Worm (Caenorhabditis elegans) whole organism, mixed stage, embryonic: ENCODE data around the gene ZK418.13.

Experiments
- M03D4.4 ChIP-seq: sonication (generic microtip); optimal IDR thresholded peaks from 2 replicates; lab custom pipeline; 2017; ENCODE audit warnings: mild to moderate bottlenecking, missing genetic modification characterization, missing compliant biosample characterization
- bed-3 ChIP-seq: fragments of 200-800 bp; sonication (Bioruptor generic); optimal IDR thresholded peaks from 3 replicates; lab custom pipeline; 2018; ENCODE audit warnings: mild to moderate bottlenecking, missing genetic modification characterization, moderate library complexity, missing compliant biosample characterization
- blmp-1 ChIP-seq: fragments of 150-350 bp; optimal IDR thresholded peaks from 2 replicates; lab custom pipeline; 2014; ENCODE audit warnings: missing biosample characterization, missing genetic modification characterization
- ceh-39 ChIP-seq: fragments of 150-350 bp; optimal IDR thresholded peaks from 2 replicates; lab custom pipeline; 2014; ENCODE audit warnings: missing biosample characterization, missing genetic modification characterization
- ceh-83 ChIP-seq: fragments of 200-800 bp; sonication (Bioruptor generic); optimal IDR thresholded peaks from 2 replicates; lab custom pipeline; 2018; ENCODE audit warnings: mild to moderate bottlenecking, missing genetic modification characterization, missing compliant biosample characterization
- ces-1 ChIP-seq: fragments of 150-350 bp; optimal IDR thresholded peaks from 2 replicates; lab custom pipeline; 2014; ENCODE audit warnings: missing biosample characterization, missing genetic modification reagents, missing genetic modification characterization
- cnd-1 ChIP-seq: fragments of 200-800 bp; sonication (Bioruptor generic); optimal IDR thresholded peaks from 2 replicates; lab custom pipeline; 2018; ENCODE audit warnings: mild to moderate bottlenecking, missing genetic modification characterization, missing compliant biosample characterization
- drap-1 ChIP-seq: fragments of 200-800 bp; sonication (Bioruptor generic); optimal IDR thresholded peaks from 3 replicates; lab custom pipeline; 2018; ENCODE audit warnings: mild to moderate bottlenecking, missing genetic modification characterization, missing compliant biosample characterization
- elt-1 ChIP-seq: sonication (generic microtip); optimal IDR thresholded peaks from 2 replicates; lab custom pipeline; 2017; ENCODE audit warnings: missing genetic modification characterization, mild to moderate bottlenecking, missing compliant biosample characterization, antibody characterized with exemption, moderate library complexity, borderline replicate concordance; ENCODE audit not compliant: insufficient read depth
- elt-3 ChIP-seq: fragments of 150-350 bp; optimal IDR thresholded peaks from 2 replicates; lab custom pipeline; 2014; ENCODE audit warnings: missing biosample characterization, missing genetic modification characterization
- flh-1 ChIP-seq: fragments of 200-800 bp; sonication (Bioruptor generic); optimal IDR thresholded peaks from 2 replicates; lab custom pipeline; 2018; ENCODE audit warnings: mild to moderate bottlenecking, missing genetic modification characterization, moderate library complexity, missing compliant biosample characterization
- ham-2 ChIP-seq: fragments of 200-800 bp; sonication (Bioruptor generic); optimal IDR thresholded peaks from 2 replicates; lab custom pipeline; 2018; ENCODE audit warnings: mild to moderate bottlenecking, missing genetic modification characterization, missing compliant biosample characterization
- lin-13 ChIP-seq: fragments of 150-350 bp; optimal IDR thresholded peaks from 2 replicates; lab custom pipeline; 2014; ENCODE audit warnings: missing biosample characterization, missing genetic modification characterization
- lin-32 ChIP-seq: fragments of 200-800 bp; sonication (Bioruptor generic); optimal IDR thresholded peaks from 2 replicates; lab custom pipeline; 2018; ENCODE audit warnings: mild to moderate bottlenecking, missing genetic modification characterization, missing compliant biosample characterization
- lsy-2 ChIP-seq: fragments of 150-350 bp; optimal IDR thresholded peaks from 2 replicates; lab custom pipeline; 2014; ENCODE audit warnings: missing biosample characterization, missing genetic modification characterization
- mab-5 ChIP-seq: fragments of 150-350 bp; optimal IDR thresholded peaks from 2 replicates; lab custom pipeline; 2014; ENCODE audit warnings: missing biosample characterization, missing genetic modification characterization
- mep-1 ChIP-seq: fragments of 150-350 bp; optimal IDR thresholded peaks from 2 replicates; lab custom pipeline; 2017; ENCODE audit warnings: missing biosample characterization, missing genetic modification reagents, missing genetic modification characterization, inconsistent platforms
- mls-2 ChIP-seq: sonication (generic microtip); optimal IDR thresholded peaks from 2 replicates; lab custom pipeline; 2016; ENCODE audit warnings: mild to moderate bottlenecking, missing genetic modification characterization, moderate library complexity, missing compliant biosample characterization
- nhr-12 ChIP-seq: fragments of 150-350 bp; optimal IDR thresholded peaks from 2 replicates; lab custom pipeline; 2014; ENCODE audit warnings: missing biosample characterization, missing genetic modification characterization
- nhr-2 ChIP-seq: fragments of 150-350 bp; optimal IDR thresholded peaks from 2 replicates; lab custom pipeline; 2014; ENCODE audit warnings: missing biosample characterization, missing genetic modification characterization
- nhr-237 ChIP-seq: fragments of 150-350 bp; optimal IDR thresholded peaks from 2 replicates; lab custom pipeline; 2014; ENCODE audit warnings: missing biosample characterization, missing genetic modification characterization
- nhr-28 ChIP-seq: fragments of 150-350 bp; optimal IDR thresholded peaks from 2 replicates; lab custom pipeline; 2014; ENCODE audit warnings: missing biosample characterization, missing genetic modification characterization
- nhr-76 ChIP-seq: sonication (generic microtip); optimal IDR thresholded peaks from 2 replicates; lab custom pipeline; 2017; ENCODE audit warnings: missing biosample characterization, missing genetic modification characterization
- sem-2 ChIP-seq: fragments of 200-800 bp; sonication (Bioruptor generic); optimal IDR thresholded peaks from 2 replicates; lab custom pipeline; 2018; ENCODE audit warnings: mild to moderate bottlenecking, missing genetic modification characterization, missing compliant biosample characterization
- sptf-1 ChIP-seq: sonication (generic microtip); optimal IDR thresholded peaks from 2 replicates; lab custom pipeline; 2017; ENCODE audit warnings: mild to moderate bottlenecking, missing genetic modification characterization, moderate library complexity, missing compliant biosample characterization
- tbx-8 ChIP-seq: fragments of 200-800 bp; sonication (Bioruptor generic); optimal IDR thresholded peaks from 2 replicates; lab custom pipeline; 2018; ENCODE audit warnings: mild to moderate bottlenecking, missing genetic modification characterization, moderate library complexity, missing compliant biosample characterization
- unc-120 ChIP-seq: sonication (generic microtip); optimal IDR thresholded peaks from 2 replicates; lab custom pipeline; 2017; ENCODE audit warnings: missing genetic modification characterization, missing compliant biosample characterization; ENCODE audit not compliant: poor library complexity, severe bottlenecking
- unc-39 ChIP-seq: fragments of 150-350 bp; optimal IDR thresholded peaks from 2 replicates; lab custom pipeline; 2014; ENCODE audit warnings: missing biosample characterization, missing genetic modification characterization
- unc-62 ChIP-seq: fragments of 150-350 bp; optimal IDR thresholded peaks from 2 replicates; lab custom pipeline; 2014; ENCODE audit warnings: missing biosample characterization, missing genetic modification reagents, missing genetic modification characterization
- zip-8 ChIP-seq: fragments of 150-350 bp; optimal IDR thresholded peaks from 2 replicates; lab custom pipeline; 2014; ENCODE audit warnings: missing biosample characterization, missing genetic modification characterization
- ztf-11 ChIP-seq: fragments of 150-350 bp; optimal IDR thresholded peaks from 2 replicates; lab custom pipeline; 2014; ENCODE audit warnings: missing biosample characterization, missing genetic modification characterization

The ZK418.13 gene

DNA sequence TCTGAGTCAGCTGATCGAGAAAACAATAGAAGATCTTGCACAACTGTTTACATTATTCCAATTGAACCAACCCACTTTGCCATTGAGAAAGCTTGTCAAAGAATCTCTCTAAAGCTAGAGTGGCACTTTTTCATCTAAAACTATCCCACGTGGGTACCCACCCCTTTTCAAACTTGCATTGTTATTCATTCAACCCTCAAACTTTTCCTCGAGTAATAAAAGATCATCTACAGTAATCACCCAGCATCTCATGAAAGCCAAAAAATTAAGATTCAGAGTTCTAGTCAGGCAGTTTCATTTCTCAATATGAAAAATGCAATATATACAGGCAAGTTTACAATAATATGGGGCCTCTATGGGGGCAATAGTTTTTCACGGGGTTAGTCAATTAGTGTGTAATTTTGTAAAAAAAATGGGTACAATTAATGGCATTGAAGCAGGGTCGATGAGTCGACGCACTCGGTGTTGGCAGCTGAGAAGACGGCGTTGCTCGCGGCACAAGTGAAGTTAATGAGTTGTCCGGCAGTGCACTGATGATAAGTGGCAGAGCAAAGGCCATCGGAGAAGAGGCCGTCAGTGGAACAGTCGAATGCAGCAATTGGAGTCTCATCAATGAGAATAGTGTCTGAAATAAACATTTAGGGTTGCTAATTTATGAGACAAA, 25.7 kb upstream of the ZK418.13 start:
- TF ChIP-seq sem-2 (GFP tag; lab: Kevin White, UChicago) (no peak), lin-32 (no peak), blmp-1 (tag; lab: Kevin White, UChicago) (no peak), unc-39 (tag; lab: Kevin White, UChicago) (no peak), zip-8 (no peak), flh-1 (GFP tag; lab: Kevin White, UChicago) (no peak), drap-1 (GFP tag; lab: Kevin White, UChicago) (no peak), unc-120 (tag; lab: Kevin White, UChicago) (no peak), nhr-28 (tag; lab: Kevin White, UChicago) (no peak), lsy-2 (tag; lab: Kevin White, UChicago) (no peak), mep-1 (tag; lab: Kevin White, UChicago) (no peak), nhr-12 (no peak), ces-1 (GFP tag; lab: Kevin White, UChicago) (no peak), ceh-83 (GFP tag; lab: Kevin White, UChicago) (no peak), sptf-1 (no peak), ceh-39 (tag; lab: Kevin White, UChicago) (no peak), mab-5 (no peak), nhr-237 (tag; lab: Kevin White, UChicago) (no peak), elt-1 (no peak), cnd-1 (tag; lab: Kevin White, UChicago) (no peak)
- TF ChIP-seq, all 35 proteins: peak for 0

DNA sequence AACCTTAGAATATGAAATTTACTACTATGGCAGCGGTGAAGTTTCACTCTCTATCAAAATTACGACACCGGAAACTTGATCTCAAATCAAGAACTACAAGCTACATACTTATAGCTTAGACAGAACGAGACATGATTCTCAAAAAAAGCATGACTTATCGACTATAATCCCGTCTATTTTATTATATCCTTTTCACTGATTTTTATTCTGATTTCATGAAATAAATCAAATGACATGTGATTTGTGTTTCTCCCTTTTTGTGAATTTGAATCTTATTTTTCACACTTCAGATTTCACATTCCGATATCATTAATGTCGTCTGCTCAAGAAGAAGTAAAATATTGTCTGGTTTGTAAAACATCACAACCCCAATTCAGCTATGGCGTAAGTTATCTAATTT, 23.7 kb upstream of the ZK418.13 start, which contains the start of gene ZK418.11:
ZK418.11 (plus strand) TSS at position 289 of the 400 bp plus-strand sequence.
- TF ChIP-seq lsy-2 (tag; lab: Kevin White, UChicago) (no peak), sptf-1 (no peak), tbx-8 (GFP tag; lab: Kevin White, UChicago) (no peak), ceh-83 (GFP tag; lab: Kevin White, UChicago) (no peak), mls-2 (tag; lab: Kevin White, UChicago) (no peak), nhr-2 (tag; lab: Kevin White, UChicago) (no peak), lin-32 (no peak), nhr-28 (tag; lab: Kevin White, UChicago) (no peak), zip-8 (no peak), bed-3 (no peak), mep-1 (tag; lab: Kevin White, UChicago) (no peak), nhr-12 (no peak), M03D4.4 (no peak), blmp-1 (tag; lab: Kevin White, UChicago) (no peak), ztf-11 (tag; lab: Kevin White, UChicago) (no peak), ceh-39 (tag; lab: Kevin White, UChicago) (no peak), lin-13 (no peak), ham-2 (GFP tag; lab: Kevin White, UChicago) (no peak), nhr-76 (tag; lab: Kevin White, UChicago) (no peak)

DNA sequence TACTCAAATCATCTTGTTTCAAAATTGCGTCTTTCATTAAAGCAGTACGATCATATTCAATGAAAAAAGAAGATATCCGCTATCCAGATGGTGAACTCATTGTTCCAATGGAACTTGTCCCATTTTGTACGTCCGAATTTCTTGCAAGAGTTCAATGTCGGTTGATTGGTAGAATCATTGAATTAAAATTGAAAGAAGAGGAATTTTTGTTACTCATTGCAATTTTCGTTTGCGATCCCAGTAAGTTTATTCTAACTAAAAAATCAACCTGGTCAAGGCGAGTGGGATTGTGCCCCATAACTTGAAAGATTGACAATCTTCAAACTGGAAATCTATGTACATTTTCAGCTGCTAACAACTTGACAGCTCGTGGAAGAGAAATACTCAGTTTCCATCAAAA, 20.2 kb upstream of the ZK418.13 start:
- no peak for TF ChIP-seq mep-1 (tag; lab: Kevin White, UChicago)
- TF ChIP-seq sem-2 (GFP tag; lab: Kevin White, UChicago): no peak
- TF ChIP-seq, all 35 proteins: peak for 0

DNA sequence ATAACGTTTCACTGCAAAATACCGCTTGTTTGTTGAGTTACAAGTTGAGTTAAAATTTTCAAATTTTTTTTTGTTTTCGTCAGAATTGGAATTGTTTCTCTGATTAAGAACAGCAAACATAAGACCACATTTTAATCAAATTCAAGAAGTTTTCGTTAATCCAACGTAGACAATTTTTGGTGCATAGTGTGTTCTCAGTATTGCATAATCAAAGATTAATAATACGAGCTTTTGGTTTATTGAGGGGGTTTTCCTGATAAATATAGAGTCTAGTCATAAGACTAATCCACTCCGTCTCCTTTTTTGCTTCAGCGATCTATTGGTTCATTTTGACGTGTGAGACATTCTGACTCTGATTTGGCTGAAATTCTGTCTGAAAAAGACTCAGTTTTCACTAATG, 18.9 kb upstream of the ZK418.13 start, which contains the start of gene nhr-9:
nhr-9 (plus strand) TSS at position 307 of the 400 bp plus-strand sequence.
- no peak for TF ChIP-seq mab-5

DNA sequence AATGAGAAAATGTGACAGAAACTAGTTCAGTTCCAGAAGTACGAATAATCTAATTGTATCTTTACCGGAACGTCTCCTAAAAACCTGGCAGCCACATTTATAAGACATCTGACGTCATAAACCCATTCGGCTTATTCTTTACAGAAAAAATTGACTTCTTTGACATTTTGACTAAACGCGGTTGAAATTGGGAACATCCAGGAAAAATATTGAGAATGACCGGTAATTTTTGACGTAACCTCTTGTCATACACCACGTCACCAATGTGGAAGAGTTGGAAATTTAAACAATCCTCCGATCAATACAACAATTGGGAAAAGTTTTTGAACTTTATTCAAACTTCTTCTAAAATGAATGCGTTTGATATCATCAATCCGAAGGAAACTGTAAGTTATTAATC, 14.8 kb upstream of the ZK418.13 start, which contains the start of gene ZK418.2:
ZK418.2 (plus strand) TSS at position 301 of the 400 bp plus-strand sequence.
- TF ChIP-seq M03D4.4 (no peak), unc-62 (GFP tag; lab: Kevin White, UChicago) (no peak), nhr-237 (tag; lab: Kevin White, UChicago) (no peak), zip-8 (no peak), elt-3 (no peak), flh-1 (GFP tag; lab: Kevin White, UChicago) (no peak), nhr-2 (tag; lab: Kevin White, UChicago) (no peak)
